Worm (Caenorhabditis elegans): Measurements from ENCODE around the gene taf-2.

DNA sequence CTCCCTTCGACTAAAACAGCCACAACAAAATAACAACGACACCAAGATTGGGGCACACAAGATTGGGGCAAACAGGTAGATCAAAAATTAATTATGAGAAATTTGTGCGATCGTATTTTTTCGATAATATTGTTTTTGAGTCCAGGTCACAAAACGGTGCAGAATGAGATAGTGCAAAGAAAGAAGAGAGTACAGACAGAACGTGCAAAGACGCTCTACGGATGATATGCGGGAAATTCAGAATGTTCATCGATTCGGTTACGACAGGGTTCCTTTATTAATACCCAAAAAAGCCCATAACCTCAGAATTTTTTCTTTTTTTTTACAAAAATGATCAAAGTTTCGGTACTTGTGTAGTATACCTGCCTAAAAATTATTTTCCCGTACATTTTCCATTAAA, 54.2 kb downstream of the taf-2 start:
- TF ChIP-seq nhr-76 (tag; optimal IDR thresholded peaks at IDR 0.05): no peak
- TF ChIP-seq unc-98 (GFP tag; IDR thresholded peaks at IDR 0.05): no peak
- TF ChIP-seq nhr-77 (tag; optimal IDR thresholded peaks at IDR 0.05): no peak
- no peak for TF ChIP-seq ztf-4 (tag; optimal IDR thresholded peaks at IDR 0.05)
- no peak for TF ChIP-seq lin-13 (GFP tag; optimal IDR thresholded peaks at IDR 0.05)
- no peak for TF ChIP-seq nhr-90 (tag; optimal IDR thresholded peaks at IDR 0.05; ENCODE audit: poor library complexity)
- no peak for TF ChIP-seq nhr-12 (tag; optimal IDR thresholded peaks at IDR 0.05)
- no peak for TF ChIP-seq nhr-11 (tag; optimal IDR thresholded peaks at IDR 0.05)
- TF ChIP-seq aha-1 (tag; optimal IDR thresholded peaks at IDR 0.05): no peak
- TF ChIP-seq ama-1 (optimal IDR thresholded peaks at IDR 0.05): no peak
- TF ChIP-seq zag-1 (tag; optimal IDR thresholded peaks at IDR 0.05): no peak

Data from whole organism, L1 larva.